Fruit fly (Drosophila melanogaster) Kc167 (cell line): ENCODE measurements around the gene CG46427.

Source experiments
- Myc ChIP-seq: fragments of >200 bp; optimal IDR thresholded peaks from 2 replicates; lab custom pipeline; 2017; ENCODE audit warnings: missing external identifiers
- Sin3A ChIP-seq: fragments of >200 bp; optimal IDR thresholded peaks from 2 replicates; lab custom pipeline; 2018; ENCODE audit warnings: missing external identifiers
- h ChIP-seq: fragments of >200 bp; optimal IDR thresholded peaks from 3 replicates; lab custom pipeline; 2018; ENCODE audit warnings: missing external identifiers
- insv ChIP-seq: fragments of >200 bp; optimal IDR thresholded peaks from 3 replicates; lab custom pipeline; 2018; ENCODE audit warnings: missing external identifiers
- psq ChIP-seq: fragments of >200 bp; optimal IDR thresholded peaks from 2 replicates; lab custom pipeline; 2017; ENCODE audit warnings: missing external identifiers
- ttk ChIP-seq: sonication (Bioruptor generic); optimal IDR thresholded peaks from 2 replicates; lab custom pipeline; 2017; ENCODE audit warnings: missing external identifiers

Gene CG46427

DNA sequence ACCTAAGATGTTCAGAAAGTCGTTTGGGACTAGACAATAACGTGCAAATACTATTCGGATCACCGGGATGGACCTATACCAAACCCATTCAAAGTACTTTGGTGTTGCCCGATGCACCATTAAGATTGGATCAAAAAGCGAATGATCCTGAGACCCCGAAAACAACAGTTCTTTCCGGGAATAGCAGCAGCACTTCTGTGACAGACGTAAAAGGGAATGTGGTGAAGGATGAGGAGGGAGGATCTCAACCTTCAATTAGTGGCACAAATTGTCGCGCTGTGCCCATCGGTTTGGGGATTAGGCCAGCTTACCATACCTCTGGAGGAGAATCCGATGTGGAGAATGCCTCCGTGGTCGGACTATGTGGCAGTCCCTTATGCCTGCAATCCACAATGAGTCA lies 9.4 kb upstream of the CG46427 start:
- TF ChIP-seq insv (lab: Kevin White, UChicago) (no peak), psq (no peak), Sin3A (lab: Kevin White, UChicago) (no peak), h (lab: Kevin White, UChicago) (no peak), ttk (no peak)

dm6 chr3R:12447353-12447752 lies 8.4 kb upstream of the CG46427 start, which contains the start of gene vrs:
vrs (plus strand) TSS chr3R:12447653.
- TF ChIP-seq h (lab: Kevin White, UChicago), result no peak
- TF ChIP-seq psq, result no peak
- no peak for TF ChIP-seq Sin3A (lab: Kevin White, UChicago)
- no peak for TF ChIP-seq insv (lab: Kevin White, UChicago)
- no peak for TF ChIP-seq Myc
- TF ChIP-seq ttk, result no peak

- no peak for TF ChIP-seq insv (lab: Kevin White, UChicago)
- TF ChIP-seq h (lab: Kevin White, UChicago), result no peak
Measured at dm6 chr3R:12445468-12445867, 6.5 kb upstream of the CG46427 start.

dm6 chr3R:12443769-12444168 lies 4.8 kb upstream of the CG46427 start:
- no peak for TF ChIP-seq psq
- no peak for TF ChIP-seq Myc
- TF ChIP-seq ttk, result no peak
- TF ChIP-seq insv (lab: Kevin White, UChicago), result no peak
- no peak for TF ChIP-seq Sin3A (lab: Kevin White, UChicago)
- TF ChIP-seq h (lab: Kevin White, UChicago), result no peak

dm6 chr3R:12442601-12443533 lies 3.9 kb upstream of the CG46427 start:
- no peak for TF ChIP-seq psq
- TF ChIP-seq Sin3A (lab: Kevin White, UChicago), result no peak
- no peak for TF ChIP-seq Myc
- no peak for TF ChIP-seq insv (lab: Kevin White, UChicago)

DNA sequence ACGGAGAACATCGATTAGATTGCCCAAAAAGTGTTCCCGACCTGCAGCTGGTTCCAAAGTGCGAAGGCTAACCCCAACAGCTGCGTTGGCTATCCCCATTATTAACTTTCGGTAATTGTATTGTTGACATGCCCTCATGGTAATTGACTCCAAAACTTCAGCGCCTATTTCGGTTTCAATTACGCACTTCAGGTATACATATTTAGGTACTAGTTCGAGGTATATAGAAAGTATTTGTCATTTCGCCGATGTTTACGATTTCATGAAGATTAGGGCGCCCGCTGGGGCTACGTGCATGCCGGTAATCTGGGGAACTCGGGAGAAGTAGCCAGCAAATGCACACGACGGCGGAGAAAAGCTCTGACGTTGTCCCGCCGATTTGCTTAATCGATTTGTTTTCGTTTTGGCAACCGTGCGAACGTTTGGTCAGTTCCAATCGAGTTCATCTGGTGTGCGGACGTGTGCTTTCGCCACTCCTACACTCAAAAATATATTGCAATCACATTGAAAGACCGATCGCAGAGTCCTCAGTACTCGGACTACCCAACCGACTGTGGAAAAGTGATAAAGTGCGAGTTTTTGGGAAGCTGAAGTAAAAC lies 2.2 kb upstream of the CG46427 start:
- TF ChIP-seq Myc (no peak), psq (no peak), Sin3A (lab: Kevin White, UChicago) (no peak), h (lab: Kevin White, UChicago) (no peak), insv (lab: Kevin White, UChicago) (no peak), ttk (no peak)

DNA sequence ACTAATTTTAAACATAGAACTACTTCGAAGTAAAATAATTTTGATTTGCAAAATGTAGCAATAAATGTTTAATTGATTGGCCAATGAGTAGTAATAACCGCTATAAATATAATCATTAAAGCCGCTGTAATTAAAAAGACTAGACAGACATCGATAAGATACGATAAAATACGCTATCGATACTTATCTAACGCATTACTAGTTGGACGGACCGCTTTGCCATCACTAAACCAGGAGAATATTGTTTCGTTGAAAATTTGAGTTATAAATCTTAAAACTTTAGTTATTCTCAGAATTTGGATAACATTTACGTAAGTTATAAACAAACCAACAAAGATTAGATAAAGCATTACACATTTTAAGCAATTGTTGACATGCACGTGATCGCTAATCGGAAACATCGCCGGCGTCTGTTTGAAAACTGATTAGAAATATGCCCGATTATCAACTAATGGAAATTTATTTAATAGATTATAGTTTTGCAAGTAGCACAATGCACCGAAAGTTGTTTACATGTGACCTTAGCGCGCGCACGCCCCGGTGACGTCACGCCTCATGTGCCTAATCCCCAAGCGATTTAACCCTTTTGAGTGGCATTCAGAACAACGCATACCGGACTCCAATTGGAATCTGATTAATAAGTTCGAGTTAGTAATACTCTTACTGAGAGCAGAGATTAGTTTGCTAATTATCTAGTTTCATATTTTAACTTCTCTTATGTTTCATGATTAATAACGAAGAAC lies 633 bp upstream of the CG46427 start, which contains the start of gene Desat1:
Desat1 (plus strand) TSS at position 200 of the 743 bp plus-strand sequence.
- no peak for TF ChIP-seq insv (lab: Kevin White, UChicago)
- no peak for TF ChIP-seq Myc
- no peak for TF ChIP-seq h (lab: Kevin White, UChicago)
- no peak for TF ChIP-seq ttk
- no peak for TF ChIP-seq psq
- no peak for TF ChIP-seq Sin3A (lab: Kevin White, UChicago)

dm6 chr3R:12435948-12436347 lies 3.0 kb downstream of the CG46427 start, which contains the start of gene Desat2:
Desat2 (plus strand) TSS chr3R:12436248.
- no peak for TF ChIP-seq insv (lab: Kevin White, UChicago)
- no peak for TF ChIP-seq ttk
- no peak for TF ChIP-seq h (lab: Kevin White, UChicago)
- no peak for TF ChIP-seq psq
- no peak for TF ChIP-seq Sin3A (lab: Kevin White, UChicago)
- TF ChIP-seq Myc, result no peak

- TF ChIP-seq psq (no peak), insv (lab: Kevin White, UChicago) (no peak), h (lab: Kevin White, UChicago) (no peak), Sin3A (lab: Kevin White, UChicago) (no peak), ttk (no peak), Myc (no peak)
Measured at dm6 chr3R:12433764-12434163, 5.2 kb downstream of the CG46427 start, which contains the start of the genes Aos1 and Srlp. Aos1 (minus strand) TSS chr3R:12433822. Srlp (plus strand) TSS chr3R:12434098.

- TF ChIP-seq insv (lab: Kevin White, UChicago) (no peak), ttk (no peak), psq (no peak), Myc (no peak)
Measured at dm6 chr3R:12431030-12431489, 7.9 kb downstream of the CG46427 start, which contains the start of gene Prosalpha2. Prosalpha2 (plus strand) TSS chr3R:12431321.

DNA sequence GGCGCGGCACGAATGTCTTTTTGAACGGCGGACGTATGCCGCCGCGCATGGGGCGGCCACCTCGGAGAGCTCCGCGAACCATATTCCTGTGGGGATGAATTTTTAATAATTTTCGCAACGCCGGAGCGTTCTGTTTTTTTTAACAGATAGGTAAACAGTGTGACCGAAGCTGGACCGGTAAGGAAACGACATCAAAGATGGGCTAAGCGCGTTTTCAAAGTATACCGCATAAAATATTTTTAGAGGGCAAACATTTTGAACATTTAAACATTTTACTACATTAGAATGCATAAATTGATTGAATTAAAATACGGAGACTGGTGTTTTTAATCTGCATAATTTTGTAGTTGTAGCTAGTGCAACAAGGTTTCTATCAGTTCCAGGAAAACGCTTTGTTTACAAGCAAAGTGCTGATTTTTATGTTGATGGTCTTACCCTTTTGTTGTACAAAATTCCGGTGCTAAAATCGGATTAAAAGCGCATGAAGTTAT lies 9.8 kb downstream of the CG46427 start, which contains the start of the genes CG5641 and CG5245:
CG5641 (minus strand) TSS at position 163 of the 491 bp plus-strand sequence.
CG5245 (plus strand) TSS at position 441 of the 491 bp plus-strand sequence.
- TF ChIP-seq insv (lab: Kevin White, UChicago) (no peak), psq (no peak), Myc (no peak), ttk (no peak), Sin3A (lab: Kevin White, UChicago) (no peak), h (lab: Kevin White, UChicago) (no peak)

dm6 chr3R:12426310-12426653 lies 12.7 kb downstream of the CG46427 start, which contains the start of gene NANS:
NANS (plus strand) TSS chr3R:12426578.
- TF ChIP-seq Myc (no peak), h (lab: Kevin White, UChicago) (no peak), insv (lab: Kevin White, UChicago) (no peak), ttk (no peak), Sin3A (lab: Kevin White, UChicago) (no peak), psq (no peak)
